Worm (Caenorhabditis elegans): Measurements from ENCODE around the gene C40C9.3.

Gene C40C9.3

DNA sequence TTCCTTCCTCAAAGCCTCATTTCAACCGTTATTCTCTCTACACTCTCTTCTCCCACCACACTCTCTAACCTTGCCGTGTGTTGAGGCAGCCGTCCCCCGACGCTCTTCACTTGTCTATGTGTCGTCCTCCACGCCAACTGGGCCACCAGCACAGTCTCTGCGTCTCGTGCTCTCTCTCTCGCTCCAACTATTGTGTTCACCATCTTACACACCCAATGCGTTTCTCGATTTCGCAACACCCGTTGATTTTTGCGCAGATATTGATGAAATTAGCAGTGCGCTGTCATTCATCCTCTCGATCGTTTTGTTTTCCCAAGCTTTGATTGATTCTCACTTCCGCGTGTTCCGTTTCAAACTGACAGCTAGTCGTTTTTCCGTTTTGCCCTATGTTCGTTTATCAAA lies 39.7 kb downstream of the C40C9.3 start (continued):
- TF ChIP-seq dsc-1 (tag; optimal IDR thresholded peaks at IDR 0.05) (peak; percentile 53), efl-3 (GFP tag; optimal IDR thresholded peaks at IDR 0.05) (no peak), egl-27 (tag; optimal IDR thresholded peaks at IDR 0.05) (no peak), dpl-1 (GFP tag; optimal IDR thresholded peaks at IDR 0.05) (no peak), nhr-76 (tag; optimal IDR thresholded peaks at IDR 0.05) (no peak), aly-2 (tag; optimal IDR thresholded peaks at IDR 0.05) (no peak), nhr-11 (tag; optimal IDR thresholded peaks at IDR 0.05) (no peak), nhr-90 (tag; optimal IDR thresholded peaks at IDR 0.05; ENCODE audit: poor library complexity) (no peak), isw-1 (GFP tag; IDR thresholded peaks at IDR 0.05) (peak; percentile 29), snpc-4 (tag; optimal IDR thresholded peaks at IDR 0.05) (peak; percentile 31), mef-2 (tag; optimal IDR thresholded peaks at IDR 0.05) (no peak), irx-1 (tag; optimal IDR thresholded peaks at IDR 0.05) (no peak), ztf-11 (tag; optimal IDR thresholded peaks at IDR 0.05) (peak in 1 of 2 experiments; percentile 49), tlp-1 (tag; optimal IDR thresholded peaks at IDR 0.05) (no peak), nhr-12 (tag; optimal IDR thresholded peaks at IDR 0.05) (no peak), C16A3.4 (tag; optimal IDR thresholded peaks at IDR 0.05) (no peak), lin-13 (GFP tag; optimal IDR thresholded peaks at IDR 0.05) (no peak), ceh-88 (GFP tag; IDR thresholded peaks at IDR 0.05) (no peak), alr-1 (tag; optimal IDR thresholded peaks at IDR 0.05; ENCODE audit: borderline replicate concordance) (no peak), F16B12.6 (tag; optimal IDR thresholded peaks at IDR 0.05) (no peak), unc-30 (tag; optimal IDR thresholded peaks at IDR 0.05) (no peak), elt-3 (tag; optimal IDR thresholded peaks at IDR 0.05) (no peak), ces-1 (GFP tag; optimal IDR thresholded peaks at IDR 0.05) (no peak), C04F5.9 (tag; optimal IDR thresholded peaks at IDR 0.05) (no peak), ztf-4 (tag; optimal IDR thresholded peaks at IDR 0.05) (peak; percentile 52), xbp-1 (tag; optimal IDR thresholded peaks at IDR 0.05) (peak; percentile 8), skn-1 (tag; optimal IDR thresholded peaks at IDR 0.05) (peak; percentile 59), zip-4 (GFP tag; optimal IDR thresholded peaks at IDR 0.05) (peak; percentile 82), nhr-84 (tag; optimal IDR thresholded peaks at IDR 0.05) (no peak), ceh-63 (GFP tag; optimal IDR thresholded peaks at IDR 0.05) (no peak), unc-98 (GFP tag; IDR thresholded peaks at IDR 0.05) (no peak), pqm-1 (tag; optimal IDR thresholded peaks at IDR 0.05) (no peak), rnt-1 (tag; optimal IDR thresholded peaks at IDR 0.05) (peak; percentile 68), egl-13 (tag; optimal IDR thresholded peaks at IDR 0.05) (no peak), elt-2 (tag; optimal IDR thresholded peaks at IDR 0.05) (no peak), fkh-10 (GFP tag; optimal IDR thresholded peaks at IDR 0.05) (peak; percentile 36), sup-37 (GFP tag; optimal IDR thresholded peaks at IDR 0.05) (no peak), unc-62 (GFP tag; optimal IDR thresholded peaks at IDR 0.05) (no peak), mdl-1 (tag; optimal IDR thresholded peaks at IDR 0.05) (peak in 1 of 2 experiments; percentile 28), lsy-2 (tag; optimal IDR thresholded peaks at IDR 0.05) (peak in 1 of 2 experiments; percentile 33), pag-3 (tag; optimal IDR thresholded peaks at IDR 0.05; ENCODE audit: borderline replicate concordance, insufficient read depth) (no peak), tbx-2 (tag; optimal IDR thresholded peaks at IDR 0.05) (peak; percentile 57), swsn-7 (tag; optimal IDR thresholded peaks at IDR 0.05) (peak; percentile 55), fkh-8 (tag; optimal IDR thresholded peaks at IDR 0.05) (peak; percentile 30), jun-1 (tag; optimal IDR thresholded peaks at IDR 0.05) (peak; percentile 5), nhr-47 (tag; optimal IDR thresholded peaks at IDR 0.05) (peak; percentile 60), blmp-1 (tag; optimal IDR thresholded peaks at IDR 0.05) (peak; percentile 44), hlh-4 (tag; optimal IDR thresholded peaks at IDR 0.05) (no peak), pax-3 (tag; optimal IDR thresholded peaks at IDR 0.05) (no peak), fos-1 (tag; optimal IDR thresholded peaks at IDR 0.05) (no peak), sptf-1 (tag; optimal IDR thresholded peaks at IDR 0.05) (no peak), lin-35 (GFP tag; optimal IDR thresholded peaks at IDR 0.05) (no peak), fkh-4 (tag; optimal IDR thresholded peaks at IDR 0.05; ENCODE audit: borderline replicate concordance) (no peak)
